Worm (Caenorhabditis elegans): ENCODE results near the gene R144.10.

DNA sequence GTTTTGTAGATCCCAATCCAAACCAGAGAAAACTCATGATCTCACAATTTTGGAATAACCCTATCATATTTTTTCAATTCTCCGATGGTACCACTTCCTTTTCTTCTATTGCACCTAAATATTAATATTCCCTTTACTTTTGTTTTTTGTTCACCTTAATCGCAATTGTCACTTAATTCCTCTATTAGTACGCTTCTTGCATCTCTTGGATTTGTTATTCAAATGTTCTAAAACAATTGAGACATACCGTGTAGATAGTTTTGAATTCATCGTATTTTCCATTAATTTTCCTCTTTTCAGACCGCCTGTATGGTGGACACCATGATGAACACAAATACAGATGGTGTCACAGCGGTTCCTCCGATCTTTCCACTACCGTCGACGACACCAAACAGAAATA is 50.3 kb downstream of the R144.10 start, which contains the start of gene flh-2:
- TF ChIP-seq F49E8.2 (tag; optimal IDR thresholded peaks at IDR 0.05; ENCODE audit: insufficient read depth), result no peak
- TF ChIP-seq ets-4 (GFP tag; optimal IDR thresholded peaks at IDR 0.05), result no peak
- TF ChIP-seq attf-3 (GFP tag; conservative IDR thresholded peaks at IDR 0.05), result no peak
- TF ChIP-seq pha-4 (tag; optimal IDR thresholded peaks at IDR 0.05), result no peak
- no peak for TF ChIP-seq zim-3 (tag; optimal IDR thresholded peaks at IDR 0.05)
- TF ChIP-seq hmg-1.2 (GFP tag; IDR thresholded peaks at IDR 0.05), result no peak
- TF ChIP-seq attf-5 (GFP tag; optimal IDR thresholded peaks at IDR 0.05), result no peak
- no peak for TF ChIP-seq attf-6 (GFP tag; IDR thresholded peaks at IDR 0.05)

Measured in whole organism, young adult.